Fruit fly (Drosophila melanogaster) S2 (cell line): Measurements from ENCODE around the gene CG11696.

Source experiments
- CG8478 ChIP-seq: fragments of >200 bp; optimal IDR thresholded peaks from 2 replicates; lab custom pipeline; 2018
- CTCF ChIP-seq, 2 experiments: fragments of >200 bp; optimal IDR thresholded peaks; 2 replicates each; lab custom pipeline; 2018

DNA sequence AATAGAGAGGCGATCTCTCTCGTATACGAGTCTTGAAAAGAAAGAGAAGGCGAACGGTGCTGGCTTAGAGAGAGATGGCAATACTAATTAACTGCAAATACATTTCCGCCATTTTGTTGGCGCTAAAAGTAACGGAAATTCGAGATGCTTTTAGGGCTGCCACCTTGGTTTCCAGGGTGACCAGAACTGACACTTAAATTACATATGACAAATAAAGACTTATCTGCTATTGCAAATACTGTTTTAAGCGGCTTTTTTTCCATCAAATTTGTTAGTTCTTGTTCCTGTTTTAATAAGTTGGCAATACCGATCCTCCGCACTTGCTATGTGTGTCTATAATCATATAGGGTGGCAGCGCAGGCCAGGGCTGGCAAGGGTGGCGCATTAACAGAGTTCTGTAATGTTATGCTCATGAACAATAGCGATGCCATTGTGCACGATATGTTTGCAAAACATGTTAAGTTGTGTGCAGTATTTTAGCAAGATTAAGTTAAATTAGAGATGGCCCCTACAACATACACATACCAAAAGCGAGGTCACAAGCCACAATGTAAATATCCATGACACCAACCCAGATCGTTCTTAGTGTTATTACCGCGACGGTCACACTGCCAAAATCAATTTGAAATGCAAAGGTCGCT is 6.8 kb downstream of the CG11696 start, which contains the start of gene nod:
- TF ChIP-seq CTCF (optimal IDR thresholded peaks at IDR 0.05; lab: Kevin White, UChicago) (peak; percentile 62), CG8478 (lab: Kevin White, UChicago) (no peak)
